Fruit fly (Drosophila melanogaster) whole organism, embryonic: ENCODE results near the gene CG15199.

Experiments
- Atf3 ChIP-seq: fragments of 200-800 bp; sonication (Bioruptor generic); optimal IDR thresholded peaks from 3 replicates; lab custom pipeline; 2016; ENCODE audit warnings: missing biosample characterization, missing genetic modification characterization
- CG10959 ChIP-seq: fragments of 200-800 bp; sonication (Bioruptor generic); IDR thresholded peaks from 2 replicates; pipeline ENCODE4 v1.3.6; 2022; ENCODE audit warnings: missing biosample characterization, missing genetic modification characterization
- CG11093 ChIP-seq: fragments of 200-800 bp; sonication (Bioruptor generic); IDR thresholded peaks from 3 replicates; pipeline ENCODE4 v1.3.6; 2022; ENCODE audit warnings: missing biosample characterization, missing genetic modification characterization
- CG11247 ChIP-seq: fragments of 200-800 bp; sonication (Bioruptor generic); IDR thresholded peaks from 2 replicates; pipeline ENCODE4 v1.3.6; 2022; ENCODE audit warnings: missing biosample characterization, missing genetic modification characterization
- CG11504 ChIP-seq: fragments of 200-800 bp; sonication (Bioruptor generic); optimal IDR thresholded peaks from 3 replicates; lab custom pipeline; 2019; ENCODE audit warnings: missing biosample characterization, mild to moderate bottlenecking, missing genetic modification characterization, moderate library complexity
- CG14710 ChIP-seq: fragments of 200-800 bp; sonication (Bioruptor generic); optimal IDR thresholded peaks from 3 replicates; lab custom pipeline; 2019; ENCODE audit warnings: missing biosample characterization, mild to moderate bottlenecking, missing genetic modification characterization, moderate library complexity
- CG17328 ChIP-seq: fragments of 200-800 bp; sonication (Bioruptor generic); IDR thresholded peaks from 2 replicates; pipeline ENCODE4 v1.3.6; 2022; ENCODE audit warnings: missing biosample characterization, missing genetic modification characterization
- CG17568 ChIP-seq: fragments of 200-800 bp; sonication (Bioruptor generic); optimal IDR thresholded peaks from 2 replicates; lab custom pipeline; 2018; ENCODE audit warnings: missing biosample characterization, mild to moderate bottlenecking, missing genetic modification characterization, moderate library complexity
- CG17829 ChIP-seq: fragments of 200-800 bp; optimal IDR thresholded peaks from 2 replicates; lab custom pipeline; 2019; ENCODE audit warnings: missing biosample characterization, mild to moderate bottlenecking, missing genetic modification characterization, moderate library complexity
- CG1832 ChIP-seq: fragments of 200-800 bp; sonication (Bioruptor generic); optimal IDR thresholded peaks from 2 replicates; lab custom pipeline; 2017; ENCODE audit warnings: missing biosample characterization, mild to moderate bottlenecking, missing genetic modification characterization, inconsistent platforms
- CG2120 ChIP-seq: fragments of 200-800 bp; sonication (Bioruptor generic); optimal IDR thresholded peaks from 3 replicates; lab custom pipeline; 2016; ENCODE audit warnings: missing biosample characterization, missing genetic modification characterization
- CG2712 ChIP-seq: fragments of 200-800 bp; optimal IDR thresholded peaks from 3 replicates; lab custom pipeline; 2019; ENCODE audit warnings: missing biosample characterization, mild to moderate bottlenecking, missing genetic modification characterization, moderate library complexity
- CG4730 ChIP-seq: fragments of 200-800 bp; sonication (Bioruptor generic); IDR thresholded peaks from 2 replicates; pipeline ENCODE4 v1.3.6; 2022; ENCODE audit warnings: missing biosample characterization, missing genetic modification characterization
- CG7786 ChIP-seq: fragments of 200-800 bp; sonication (Bioruptor generic); optimal IDR thresholded peaks from 2 replicates; lab custom pipeline; 2016; ENCODE audit warnings: missing biosample characterization, missing genetic modification characterization
- Dp ChIP-seq: fragments of 200-800 bp; sonication (Bioruptor generic); optimal IDR thresholded peaks from 2 replicates; lab custom pipeline; 2018; ENCODE audit warnings: missing biosample characterization, mild to moderate bottlenecking, missing genetic modification characterization, moderate library complexity
- Gug ChIP-seq: fragments of 200-800 bp; sonication (Bioruptor generic); IDR thresholded peaks from 4 replicates; pipeline ENCODE4 v1.3.6; 2022; ENCODE audit warnings: missing biosample characterization, missing genetic modification characterization
- Hr51 ChIP-seq, 2 experiments: fragments of 200-800 bp; sonication (Bioruptor generic); optimal IDR thresholded peaks; 2 replicates in 1 of 2; 3 replicates in 1 of 2; lab custom pipeline; 2016 to 2018; ENCODE audit warnings: missing biosample characterization in 2 of 2, missing genetic modification characterization in 2 of 2, mild to moderate bottlenecking in 1 of 2, moderate library complexity in 1 of 2
- Neu2 ChIP-seq: fragments of 200-800 bp; sonication (Bioruptor generic); optimal IDR thresholded peaks from 3 replicates; lab custom pipeline; 2016; ENCODE audit warnings: missing biosample characterization, missing genetic modification characterization, borderline replicate concordance
- Rfx ChIP-seq: fragments of 200-800 bp; sonication (Bioruptor generic); IDR thresholded peaks from 2 replicates; pipeline ENCODE4 v1.3.6; 2022; ENCODE audit warnings: missing biosample characterization, missing genetic modification characterization
- Scr ChIP-seq: fragments of 200-800 bp; sonication (Bioruptor generic); IDR thresholded peaks from 2 replicates; pipeline ENCODE4 v1.3.6; 2022; ENCODE audit warnings: missing biosample characterization, missing genetic modification characterization; ENCODE audit not compliant: partially characterized antibody
- Trl ChIP-seq, 3 experiments: fragments of >200 bp in 2 of 3; fragments of 200-800 bp in 1 of 3; sonication (Bioruptor generic) in 1 of 3; optimal IDR thresholded peaks; 2 replicates in 1 of 3; 3 replicates in 2 of 3; lab custom pipeline; 2016 to 2017; ENCODE audit warnings: missing biosample characterization in 1 of 3, missing genetic modification characterization in 1 of 3
- Xbp1 ChIP-seq: fragments of 200-800 bp; sonication (Bioruptor generic); optimal IDR thresholded peaks from 3 replicates; lab custom pipeline; 2016; ENCODE audit warnings: missing biosample characterization, mild to moderate bottlenecking, missing genetic modification characterization
- ase ChIP-seq: fragments of 200-800 bp; sonication (Bioruptor generic); IDR thresholded peaks from 3 replicates; pipeline ENCODE4 v1.3.6; 2022; ENCODE audit warnings: missing biosample characterization, missing genetic modification characterization
- bbx ChIP-seq: fragments of 200-800 bp; sonication (Bioruptor generic); IDR thresholded peaks from 2 replicates; pipeline ENCODE4 v1.3.6; 2022; ENCODE audit warnings: missing biosample characterization, missing genetic modification characterization; ENCODE audit not compliant: partially characterized antibody
- bcd ChIP-seq: fragments of 200-800 bp; sonication (Bioruptor generic); optimal IDR thresholded peaks from 2 replicates; lab custom pipeline; 2017; ENCODE audit warnings: missing biosample characterization, mild to moderate bottlenecking, missing genetic modification characterization
- bigmax ChIP-seq: fragments of 200-800 bp; sonication (Bioruptor generic); optimal IDR thresholded peaks from 2 replicates; lab custom pipeline; 2018; ENCODE audit warnings: missing biosample characterization, mild to moderate bottlenecking, missing genetic modification characterization
- cg ChIP-seq: fragments of 200-800 bp; sonication (Bioruptor generic); optimal IDR thresholded peaks from 3 replicates; lab custom pipeline; 2019; ENCODE audit warnings: missing biosample characterization, mild to moderate bottlenecking, missing genetic modification characterization, moderate library complexity
- cwo ChIP-seq: fragments of 200-800 bp; sonication (Bioruptor generic); optimal IDR thresholded peaks from 3 replicates; lab custom pipeline; 2017; ENCODE audit warnings: missing biosample characterization, missing genetic modification characterization, mild to moderate bottlenecking, moderate library complexity, missing genetic modification reagents
- ewg ChIP-seq: fragments of 200-800 bp; sonication (Bioruptor generic); optimal IDR thresholded peaks from 3 replicates; lab custom pipeline; 2017; ENCODE audit warnings: mild to moderate bottlenecking, missing biosample characterization, missing genetic modification reagents, missing genetic modification characterization
- exex ChIP-seq: fragments of 200-800 bp; sonication (Bioruptor generic); optimal IDR thresholded peaks from 4 replicates; lab custom pipeline; 2018; ENCODE audit warnings: missing biosample characterization, mild to moderate bottlenecking, missing genetic modification characterization, moderate library complexity
- fu2 ChIP-seq: fragments of 200-800 bp; sonication (Bioruptor generic); optimal IDR thresholded peaks from 2 replicates; lab custom pipeline; 2016; ENCODE audit warnings: missing biosample characterization, missing genetic modification characterization
- gem ChIP-seq: fragments of 200-800 bp; sonication (Bioruptor generic); optimal IDR thresholded peaks from 2 replicates; lab custom pipeline; 2019; ENCODE audit warnings: missing biosample characterization, mild to moderate bottlenecking, missing genetic modification characterization, moderate library complexity
- kay ChIP-seq: fragments of 200-800 bp; sonication (Bioruptor generic); optimal IDR thresholded peaks from 2 replicates; lab custom pipeline; 2016; ENCODE audit warnings: missing biosample characterization, missing genetic modification characterization
- lilli ChIP-seq: fragments of 200-800 bp; sonication (Bioruptor generic); optimal IDR thresholded peaks from 3 replicates; lab custom pipeline; 2016; ENCODE audit warnings: missing biosample characterization, missing genetic modification characterization
- mirr ChIP-seq: fragments of 200-800 bp; sonication (Bioruptor generic); optimal IDR thresholded peaks from 3 replicates; lab custom pipeline; 2018; ENCODE audit warnings: missing biosample characterization, mild to moderate bottlenecking, missing genetic modification characterization
- mld ChIP-seq: fragments of 200-800 bp; sonication (Bioruptor generic); IDR thresholded peaks from 3 replicates; pipeline ENCODE4 v1.3.6; 2022; ENCODE audit warnings: missing biosample characterization, missing genetic modification characterization; ENCODE audit not compliant: partially characterized antibody
- nom ChIP-seq: fragments of 200-800 bp; sonication (Bioruptor generic); optimal IDR thresholded peaks from 2 replicates; lab custom pipeline; 2017; ENCODE audit warnings: missing biosample characterization, missing genetic modification characterization, mild to moderate bottlenecking, moderate library complexity, missing genetic modification reagents
- pum ChIP-seq: fragments of 200-800 bp; sonication (Bioruptor generic); optimal IDR thresholded peaks from 2 replicates; lab custom pipeline; 2016; ENCODE audit warnings: missing biosample characterization, missing genetic modification characterization
- ranshi ChIP-seq: fragments of 200-800 bp; sonication (Bioruptor generic); IDR thresholded peaks from 2 replicates; pipeline ENCODE4 v1.3.6; 2022; ENCODE audit warnings: missing biosample characterization, missing genetic modification characterization
- rib ChIP-seq: fragments of 200-800 bp; sonication (Bioruptor generic); IDR thresholded peaks from 2 replicates; pipeline ENCODE4 v1.3.6; 2022; ENCODE audit warnings: missing biosample characterization, missing genetic modification characterization
- run ChIP-seq: fragments of 200-800 bp; sonication (Bioruptor generic); optimal IDR thresholded peaks from 3 replicates; lab custom pipeline; 2018; ENCODE audit warnings: missing biosample characterization, mild to moderate bottlenecking, missing genetic modification characterization
- scrt ChIP-seq: fragments of 200-800 bp; sonication (Bioruptor generic); optimal IDR thresholded peaks from 2 replicates; lab custom pipeline; 2018; ENCODE audit warnings: missing biosample characterization, mild to moderate bottlenecking, missing genetic modification characterization, moderate library complexity
- seq ChIP-seq: fragments of 200-800 bp; sonication (Bioruptor generic); IDR thresholded peaks from 2 replicates; pipeline ENCODE4 v1.3.6; 2022; ENCODE audit warnings: missing biosample characterization, missing genetic modification characterization
- tgo ChIP-seq: fragments of 200-800 bp; sonication (Bioruptor generic); IDR thresholded peaks from 3 replicates; pipeline ENCODE4 v1.3.6; 2022; ENCODE audit warnings: missing biosample characterization, missing genetic modification characterization
- tup ChIP-seq: fragments of 200-800 bp; sonication (Bioruptor generic); optimal IDR thresholded peaks from 2 replicates; lab custom pipeline; 2016; ENCODE audit warnings: missing biosample characterization, mild to moderate bottlenecking, missing genetic modification characterization, moderate library complexity
- usp ChIP-seq: fragments of >200 bp; optimal IDR thresholded peaks from 2 replicates; lab custom pipeline; 2017; ENCODE audit warnings: missing biosample characterization, missing genetic modification characterization
- wdn ChIP-seq: fragments of 200-800 bp; sonication (Bioruptor generic); IDR thresholded peaks from 2 replicates; pipeline ENCODE4 v1.3.6; 2022; ENCODE audit warnings: missing biosample characterization, missing genetic modification characterization
- zf30C ChIP-seq: fragments of 200-800 bp; sonication (Bioruptor generic); optimal IDR thresholded peaks from 3 replicates; lab custom pipeline; 2018; ENCODE audit warnings: missing biosample characterization, mild to moderate bottlenecking, missing genetic modification characterization

Gene CG15199

DNA sequence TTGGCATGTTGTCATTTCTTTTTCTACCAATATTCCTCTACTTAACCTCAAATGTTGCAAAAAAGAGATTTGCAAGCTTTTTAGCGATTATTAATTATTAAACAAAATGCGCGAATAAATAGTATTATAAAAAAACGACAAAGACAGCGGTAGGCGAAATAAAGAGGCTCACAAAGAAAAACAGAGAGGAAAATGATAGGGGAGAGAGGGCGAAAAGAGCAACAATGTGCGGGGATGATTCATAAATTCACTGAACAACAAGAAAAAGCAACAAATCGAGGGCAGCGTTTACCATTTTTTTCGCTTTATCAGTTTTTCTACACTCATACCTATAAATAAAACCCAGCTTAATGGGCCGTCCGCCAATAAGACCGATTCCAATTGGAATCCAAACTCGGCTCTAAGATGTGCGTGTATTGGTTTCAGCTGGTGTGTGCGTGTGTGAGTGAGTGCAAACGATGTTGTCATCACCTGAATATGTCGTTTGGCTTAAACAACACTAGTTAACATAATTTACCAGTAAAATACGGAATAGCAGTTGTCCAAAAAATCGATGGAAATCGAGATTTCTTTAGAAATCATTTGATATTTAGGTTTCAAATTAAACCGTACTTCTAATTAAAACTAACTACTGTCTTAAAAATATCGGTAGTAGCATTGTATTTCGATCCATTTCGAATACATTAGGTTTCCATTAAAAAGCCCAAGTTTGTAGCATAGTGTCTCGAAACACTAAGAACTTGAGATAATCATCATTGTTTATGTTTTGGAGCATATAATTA lies 14.4 kb upstream of the CG15199 start (continued):
- TF ChIP-seq run (tag; lab: Kevin White, UChicago) (no peak), Scr (GFP tag; lab: Robert Waterston, UW) (no peak), CG1832 (GFP tag; lab: Kevin White, UChicago) (no peak), CG11093 (GFP tag; lab: Robert Waterston, UW) (no peak), CG11504 (tag; lab: Kevin White, UChicago) (no peak), Xbp1 (GFP tag; lab: Kevin White, UChicago) (no peak), CG17328 (GFP tag; lab: Robert Waterston, UW) (no peak), usp (GFP tag; lab: Kevin White, UChicago) (no peak), CG2712 (tag; lab: Kevin White, UChicago) (peak; percentile 28), rib (GFP tag; lab: Robert Waterston, UW) (no peak), bcd (GFP tag; lab: Kevin White, UChicago) (peak; percentile 11), ase (GFP tag; lab: Robert Waterston, UW) (no peak), exex (tag; lab: Kevin White, UChicago) (no peak), CG7786 (GFP tag; lab: Kevin White, UChicago) (no peak), zf30C (no peak), ewg (GFP tag; lab: Kevin White, UChicago) (no peak), cwo (GFP tag; lab: Kevin White, UChicago) (peak; percentile 3), pum (GFP tag; lab: Kevin White, UChicago) (no peak), nom (GFP tag; lab: Kevin White, UChicago) (no peak), tup (GFP tag; lab: Kevin White, UChicago) (no peak), ranshi (GFP tag; lab: Robert Waterston, UW) (no peak), Dp (no peak), wdn (GFP tag; lab: Robert Waterston, UW) (no peak), lilli (GFP tag; lab: Kevin White, UChicago) (no peak), Neu2 (GFP tag; lab: Kevin White, UChicago) (no peak), mld (no peak), CG2120 (GFP tag; lab: Kevin White, UChicago) (peak; percentile 16), cg (GFP tag; lab: Kevin White, UChicago) (peak; percentile 55), CG4730 (GFP tag; lab: Robert Waterston, UW) (no peak), fu2 (no peak), Rfx (GFP tag; lab: Robert Waterston, UW) (peak; percentile 58), CG17829 (no peak), tgo (GFP tag; lab: Robert Waterston, UW) (no peak; the same call in 2 of the 3 replicates), scrt (GFP tag; lab: Kevin White, UChicago) (no peak), Gug (GFP tag; lab: Robert Waterston, UW) (no peak), bbx (GFP tag; lab: Robert Waterston, UW) (no peak), bigmax (GFP tag; lab: Kevin White, UChicago) (peak; percentile 67), kay (peak; percentile 30), Atf3 (no peak), seq (GFP tag; lab: Robert Waterston, UW) (no peak), CG11247 (no peak), Trl (optimal IDR thresholded peaks at IDR 0.05; lab: Kevin White, UChicago) (peak; percentile 7 to 33), Trl (GFP tag; optimal IDR thresholded peaks at IDR 0.05; lab: Kevin White, UChicago) (no peak), mirr (GFP tag; lab: Kevin White, UChicago) (no peak), Hr51 (GFP tag; optimal IDR thresholded peaks at IDR 0.05; lab: Kevin White, UChicago) (peak in 1 of 2 experiments; percentile 16), CG10959 (GFP tag; lab: Robert Waterston, UW) (no peak), CG17568 (GFP tag; lab: Kevin White, UChicago) (no peak), CG14710 (tag; lab: Kevin White, UChicago) (no peak), gem (tag; lab: Kevin White, UChicago) (no peak)
- TF ChIP-seq, all 482 proteins: peak for 37
